Worm (Caenorhabditis elegans) whole organism, young adult: ENCODE results near the gene C49C8.5.

Experiments
- D2030.7 ChIP-seq: fragments of 200-800 bp; sonication (Bioruptor generic); IDR thresholded peaks from 2 replicates; pipeline ENCODE4 v1.3.6; 2022; ENCODE audit warnings: missing genetic modification reagents, missing genetic modification characterization, missing compliant biosample characterization
- Y53F4B.3 ChIP-seq: fragments of 200-800 bp; sonication (Bioruptor generic); IDR thresholded peaks from 2 replicates; pipeline ENCODE4 v1.3.6; 2022; ENCODE audit warnings: missing genetic modification reagents, missing genetic modification characterization, missing compliant biosample characterization
- dpl-1 ChIP-seq: fragments of 150-350 bp; optimal IDR thresholded peaks from 2 replicates; lab custom pipeline; 2014; ENCODE audit warnings: missing biosample characterization, missing genetic modification reagents, missing genetic modification characterization
- lin-35 ChIP-seq, 3 experiments: fragments of 150-350 bp in 2 of 3; sonication (generic microtip) in 1 of 3; optimal IDR thresholded peaks; 2 replicates each; lab custom pipeline; 2014 to 2018; ENCODE audit warnings: missing biosample characterization in 3 of 3, missing genetic modification characterization in 3 of 3, missing genetic modification reagents in 3 of 3

- TF ChIP-seq dpl-1 (GFP tag; lab: Kevin White, UChicago) (no peak), Y53F4B.3 (no peak), lin-35 (GFP tag; optimal IDR thresholded peaks at IDR 0.05; lab: Kevin White, UChicago) (no peak), D2030.7 (GFP tag; lab: Robert Waterston, UW) (no peak)
Measured at ce11 chrIV:8630243-8630642, 23.2 kb downstream of the C49C8.5 start.
